Worm (Caenorhabditis elegans): ENCODE measurements around the gene trxr-2.
A peak's percentile ranks its signal among the peaks of the same experiment; 100 is the strongest.

trxr-2 gene

ce11 chrIII:8956146-8956646 lies 42.6 kb downstream of the trxr-2 start, which contains the start of the genes ZK643.5 and ZK643.2:
Gene ZK643.5 (minus strand): TSS chrIII:8956196.
Gene ZK643.2 (plus strand): TSS chrIII:8956540.
- TF ChIP-seq C34F6.9 (tag; optimal IDR thresholded peaks at IDR 0.05) (peak; percentile 79), nhr-6 (tag; optimal IDR thresholded peaks at IDR 0.05) (peak; percentile 30), sem-4 (tag; optimal IDR thresholded peaks at IDR 0.05) (peak; percentile 50), Y55F3AM.14 (GFP tag; optimal IDR thresholded peaks at IDR 0.05) (no peak), ceh-82 (tag; optimal IDR thresholded peaks at IDR 0.05) (no peak), nhr-11 (tag; optimal IDR thresholded peaks at IDR 0.05) (no peak), nhr-21 (tag; optimal IDR thresholded peaks at IDR 0.05) (peak; percentile 35), lsy-2 (tag; optimal IDR thresholded peaks at IDR 0.05) (peak; percentile 81 to 97), sma-3 (GFP tag; optimal IDR thresholded peaks at IDR 0.05) (peak; percentile 53), ztf-4 (tag; optimal IDR thresholded peaks at IDR 0.05) (no peak), R02D3.7 (tag; optimal IDR thresholded peaks at IDR 0.05) (no peak), mab-5 (tag; optimal IDR thresholded peaks at IDR 0.05) (peak; percentile 52), F13H6.1 (tag; optimal IDR thresholded peaks at IDR 0.05) (peak; percentile 65), ceh-16 (tag; optimal IDR thresholded peaks at IDR 0.05) (no peak), nhr-237 (tag; optimal IDR thresholded peaks at IDR 0.05) (no peak), lin-11 (tag; optimal IDR thresholded peaks at IDR 0.05) (peak; percentile 7), fos-1 (tag; optimal IDR thresholded peaks at IDR 0.05) (no peak), crh-2 (tag; optimal IDR thresholded peaks at IDR 0.05) (peak; percentile 73), nhr-77 (tag; optimal IDR thresholded peaks at IDR 0.05) (no peak), nhr-25 (tag; optimal IDR thresholded peaks at IDR 0.05) (no peak), sma-9 (GFP tag; optimal IDR thresholded peaks at IDR 0.05) (peak; percentile 75), sma-9 (tag; optimal IDR thresholded peaks at IDR 0.05) (no peak), zag-1 (tag; optimal IDR thresholded peaks at IDR 0.05) (peak; percentile 4), gmeb-1 (tag; optimal IDR thresholded peaks at IDR 0.05) (peak; percentile 72), unc-39 (tag; optimal IDR thresholded peaks at IDR 0.05) (no peak), unc-55 (GFP tag; optimal IDR thresholded peaks at IDR 0.05) (peak; percentile 89), snpc-4 (tag; optimal IDR thresholded peaks at IDR 0.05) (peak; percentile 33), ZK546.5 (tag; optimal IDR thresholded peaks at IDR 0.05) (no peak), lin-13 (GFP tag; optimal IDR thresholded peaks at IDR 0.05) (peak; percentile 59)

ce11 chrIII:8960664-8961063 lies 47.1 kb downstream of the trxr-2 start, which contains the start of gene ZK643.6:
Gene ZK643.6 (minus strand): TSS chrIII:8960764.
- no peak for TF ChIP-seq skn-1 (tag; optimal IDR thresholded peaks at IDR 0.05)
- TF ChIP-seq elt-1 (tag; optimal IDR thresholded peaks at IDR 0.05): no peak
- no peak for TF ChIP-seq crh-2 (tag; optimal IDR thresholded peaks at IDR 0.05)
- TF ChIP-seq lin-11 (tag; optimal IDR thresholded peaks at IDR 0.05): no peak
- TF ChIP-seq peb-1 (tag; optimal IDR thresholded peaks at IDR 0.05): no peak
- TF ChIP-seq nhr-129 (tag; optimal IDR thresholded peaks at IDR 0.05): no peak
- TF ChIP-seq alr-1 (tag; optimal IDR thresholded peaks at IDR 0.05): no peak
- TF ChIP-seq lin-39 (tag; optimal IDR thresholded peaks at IDR 0.05): no peak

DNA sequence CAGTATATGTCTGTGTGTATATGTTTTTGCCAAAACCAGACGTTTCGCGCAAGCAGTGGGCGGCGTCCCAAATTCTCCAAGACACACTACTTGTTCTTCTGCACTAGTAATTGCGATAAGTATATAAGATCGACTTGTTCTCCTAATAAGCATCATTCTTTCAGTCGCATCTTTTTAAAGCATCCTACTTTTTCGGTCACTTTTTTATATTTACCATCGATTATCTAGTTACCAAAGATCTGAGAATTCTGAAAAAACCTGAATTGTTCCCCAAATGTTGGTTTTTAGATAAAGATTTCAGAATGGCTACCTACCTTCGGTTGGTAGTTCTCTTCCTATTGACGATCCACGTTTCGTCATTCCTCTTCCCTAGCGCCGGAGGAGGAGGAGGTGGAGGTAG lies 48.4 kb downstream of the trxr-2 start, which contains the start of gene grl-25:
Gene grl-25 (plus strand): TSS at position 301 of the 400 bp plus-strand sequence.
- no peak for TF ChIP-seq lsy-2 (tag; optimal IDR thresholded peaks at IDR 0.05)
- TF ChIP-seq lin-11 (tag; optimal IDR thresholded peaks at IDR 0.05): no peak
- TF ChIP-seq mbf-1 (tag; optimal IDR thresholded peaks at IDR 0.05): no peak
- TF ChIP-seq ceh-16 (tag; optimal IDR thresholded peaks at IDR 0.05): no peak

DNA sequence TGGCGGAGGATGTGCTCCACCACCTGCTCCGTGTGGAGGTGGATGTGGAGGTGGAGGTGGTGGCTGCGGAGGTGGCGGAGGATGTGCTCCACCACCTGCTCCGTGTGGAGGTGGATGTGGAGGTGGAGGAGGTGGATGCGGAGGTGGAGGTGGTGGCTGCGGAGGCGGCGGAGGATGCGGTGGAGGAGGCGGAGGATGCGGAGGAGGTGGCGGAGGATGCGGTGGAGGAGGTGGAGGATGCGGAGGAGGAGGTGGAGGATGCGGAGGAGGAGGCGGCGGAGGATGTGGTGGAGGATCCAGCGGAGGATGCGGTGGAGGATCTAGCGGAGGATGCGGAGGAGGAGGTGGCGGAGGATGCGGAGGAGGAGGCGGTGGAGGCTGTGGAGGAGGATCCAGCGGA lies 48.9 kb downstream of the trxr-2 start:
- TF ChIP-seq nhr-237 (tag; optimal IDR thresholded peaks at IDR 0.05): no peak
- TF ChIP-seq F13H6.1 (tag; optimal IDR thresholded peaks at IDR 0.05): no peak
- no peak for TF ChIP-seq snpc-4 (tag; optimal IDR thresholded peaks at IDR 0.05)
- no peak for TF ChIP-seq unc-62 (GFP tag; optimal IDR thresholded peaks at IDR 0.05)
- no peak for TF ChIP-seq nhr-23 (tag; optimal IDR thresholded peaks at IDR 0.05)
- TF ChIP-seq egl-27 (tag; optimal IDR thresholded peaks at IDR 0.05): no peak
- no peak for TF ChIP-seq sma-9 (GFP tag; optimal IDR thresholded peaks at IDR 0.05)
- no peak for TF ChIP-seq sma-9 (tag; optimal IDR thresholded peaks at IDR 0.05)
- no peak for TF ChIP-seq nhr-21 (tag; optimal IDR thresholded peaks at IDR 0.05)
